Fruit fly (Drosophila melanogaster) whole organism, adult: ENCODE results near the gene CG3117.

ENCODE experiments used
- CG5204 ChIP-seq: fragments of 200-800 bp; sonication (Bioruptor generic); optimal IDR thresholded peaks from 2 replicates; lab custom pipeline; 2016; ENCODE audit warnings: missing biosample characterization, missing genetic modification characterization
- Clk ChIP-seq: fragments of 200-800 bp; sonication (Bioruptor generic); optimal IDR thresholded peaks from 2 replicates; lab custom pipeline; 2017; ENCODE audit warnings: missing biosample characterization, missing genetic modification characterization
- bab1 ChIP-seq: fragments of 200-800 bp; sonication (Bioruptor generic); optimal IDR thresholded peaks from 3 replicates; lab custom pipeline; 2019; ENCODE audit warnings: missing biosample characterization, mild to moderate bottlenecking, missing genetic modification characterization, moderate library complexity
- tj ChIP-seq: fragments of 200-800 bp; sonication (Bioruptor generic); optimal IDR thresholded peaks from 3 replicates; lab custom pipeline; 2017; ENCODE audit warnings: missing biosample characterization, mild to moderate bottlenecking, missing genetic modification characterization, moderate library complexity

dm6 chr2L:2878859-2879258 lies 31.8 kb upstream of the CG3117 start, which contains the start of gene RabGGTb:
- TF ChIP-seq tj (peak; percentile 11), CG5204 (no peak), bab1 (GFP tag; lab: Kevin White, UChicago) (peak; percentile 75), Clk (GFP tag; lab: Kevin White, UChicago) (peak; percentile 46)
